Fruit fly (Drosophila melanogaster): ENCODE measurements around the gene CG9801.
A peak's percentile ranks its signal among the peaks of the same experiment; 100 is the strongest.

The CG9801 gene

DNA sequence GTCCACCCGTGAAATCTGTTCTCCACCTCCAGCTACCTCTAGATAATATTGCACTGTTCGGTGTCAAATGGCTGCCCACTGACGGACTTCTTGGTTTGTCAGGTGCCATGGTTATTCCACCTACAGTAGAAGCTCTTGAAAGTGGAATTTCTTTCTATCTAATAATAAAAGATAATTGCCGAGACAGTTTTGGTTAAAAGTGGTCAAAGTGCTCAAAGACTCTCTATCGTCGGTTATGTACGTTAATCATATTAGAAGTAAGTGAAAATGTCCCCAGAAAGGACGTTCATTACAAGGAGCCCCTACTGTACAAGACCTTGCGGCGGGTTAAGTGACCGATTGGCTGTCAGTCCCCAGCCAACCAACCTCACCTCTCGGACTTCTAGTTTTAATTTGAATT is 3.3 kb downstream of the CG9801 start (continued):
- TF ChIP-seq Mes4 (GFP tag; optimal IDR thresholded peaks at IDR 0.05) = peak; percentile 2
- TF ChIP-seq Aef1 (GFP tag; IDR thresholded peaks at IDR 0.05) = peak; percentile 44; the same call in 1 of the 3 replicates
- 0 out of 2 replicates have a peak, but pooled peaks have one; percentile 44 for TF ChIP-seq CG32772 (GFP tag; IDR thresholded peaks at IDR 0.05)
- TF ChIP-seq so (GFP tag; IDR thresholded peaks at IDR 0.05) = peak; percentile 42; the same call in 1 of the 3 replicates
- peak; percentile 61 for TF ChIP-seq ATbp (GFP tag; optimal IDR thresholded peaks at IDR 0.05)
- no peak for TF ChIP-seq CG11504 (tag; optimal IDR thresholded peaks at IDR 0.05)
- no peak for TF ChIP-seq pb (GFP tag; optimal IDR thresholded peaks at IDR 0.05)
- TF ChIP-seq CG11093 (GFP tag; IDR thresholded peaks at IDR 0.05) = 0 out of 3 replicates have a peak, but pooled peaks have one; percentile 24
- TF ChIP-seq CG18262 (tag; optimal IDR thresholded peaks at IDR 0.05) = peak; percentile 34
- peak; percentile 51 for TF ChIP-seq CG8944 (GFP tag; optimal IDR thresholded peaks at IDR 0.05)
- TF ChIP-seq CG10209 (GFP tag; optimal IDR thresholded peaks at IDR 0.05) = peak; percentile 54
- TF ChIP-seq CG3995 (GFP tag; optimal IDR thresholded peaks at IDR 0.05) = no peak
- no peak for TF ChIP-seq CG8290 (GFP tag; optimal IDR thresholded peaks at IDR 0.05)
- peak in 1 of 2 experiments; percentile 23 for TF ChIP-seq CG8290 (tag; optimal IDR thresholded peaks at IDR 0.05)
- TF ChIP-seq Hand (GFP tag; optimal IDR thresholded peaks at IDR 0.05) = no peak
- TF ChIP-seq Rfx (GFP tag; IDR thresholded peaks at IDR 0.05) = peak; percentile 62; the same call in 1 of the 2 replicates
- TF ChIP-seq CG13424 (tag; optimal IDR thresholded peaks at IDR 0.05) = peak; percentile 52
- no peak for TF ChIP-seq Stat92E (GFP tag; optimal IDR thresholded peaks at IDR 0.05)
- TF ChIP-seq Hmr (GFP tag; optimal IDR thresholded peaks at IDR 0.05) = peak; percentile 67
- 0 out of 2 replicates have a peak, but pooled peaks have one; percentile 15 for TF ChIP-seq Taf1 (GFP tag; IDR thresholded peaks at IDR 0.05)
- peak; percentile 39 for TF ChIP-seq CG4424 (GFP tag; optimal IDR thresholded peaks at IDR 0.05)
- peak; percentile 7 for TF ChIP-seq CG18764 (GFP tag; optimal IDR thresholded peaks at IDR 0.05)
- TF ChIP-seq fu2 (GFP tag; optimal IDR thresholded peaks at IDR 0.05) = no peak
- TF ChIP-seq gfzf (GFP tag; optimal IDR thresholded peaks at IDR 0.05) = no peak
- TF ChIP-seq CG3847 (GFP tag; IDR thresholded peaks at IDR 0.05) = peak; percentile 52
- no peak for TF ChIP-seq Dad (GFP tag; optimal IDR thresholded peaks at IDR 0.05)
- peak; percentile 44 for TF ChIP-seq CG30403 (GFP tag; optimal IDR thresholded peaks at IDR 0.05)
- 0 out of 2 replicates have a peak, but pooled peaks have one; percentile 29 for TF ChIP-seq CG4730 (GFP tag; IDR thresholded peaks at IDR 0.05)
- TF ChIP-seq kni (GFP tag; optimal IDR thresholded peaks at IDR 0.05) = peak; percentile 7
- peak; percentile 39 for TF ChIP-seq CG12219 (GFP tag; optimal IDR thresholded peaks at IDR 0.05)
- peak; percentile 8 for TF ChIP-seq Abd-B (GFP tag; optimal IDR thresholded peaks at IDR 0.05)
- peak; percentile 46 for TF ChIP-seq NfI (GFP tag; optimal IDR thresholded peaks at IDR 0.05)
- TF ChIP-seq TFAM (GFP tag; optimal IDR thresholded peaks at IDR 0.05) = no peak
- peak in 1 of 2 experiments; percentile 45 for TF ChIP-seq chif (GFP tag; optimal IDR thresholded peaks at IDR 0.05)
- TF ChIP-seq NK7.1 (GFP tag; optimal IDR thresholded peaks at IDR 0.05) = no peak
- peak; percentile 43 for TF ChIP-seq CG12391 (tag; optimal IDR thresholded peaks at IDR 0.05)
- TF ChIP-seq lmd (GFP tag; IDR thresholded peaks at IDR 0.05) = peak; percentile 47; the same call in 1 of the 2 replicates
- no peak for TF ChIP-seq CG5180 (GFP tag; optimal IDR thresholded peaks at IDR 0.05)
- peak; percentile 61 for TF ChIP-seq ranshi (GFP tag; IDR thresholded peaks at IDR 0.05)
- peak; percentile 63; the same call in 2 of the 3 replicates for TF ChIP-seq ci (GFP tag; IDR thresholded peaks at IDR 0.05)
- TF ChIP-seq CG9609 (GFP tag; optimal IDR thresholded peaks at IDR 0.05) = peak; percentile 41
- peak; percentile 39 for TF ChIP-seq CG18619 (GFP tag; optimal IDR thresholded peaks at IDR 0.05)
- TF ChIP-seq vfl (GFP tag; optimal IDR thresholded peaks at IDR 0.05) = peak; percentile 8
- peak; percentile 51 for TF ChIP-seq BtbVII (GFP tag; optimal IDR thresholded peaks at IDR 0.05)
- TF ChIP-seq Gug (GFP tag; IDR thresholded peaks at IDR 0.05) = peak; percentile 28; the same call in 1 of the 4 replicates
- TF ChIP-seq CG12769 (tag; optimal IDR thresholded peaks at IDR 0.05) = peak; percentile 32
- TF ChIP-seq cato (GFP tag; optimal IDR thresholded peaks at IDR 0.05; ENCODE audit: borderline replicate concordance) = no peak
- TF ChIP-seq Med (GFP tag) = peak; percentile 52
- 0 out of 3 replicates have a peak, but pooled peaks have one; percentile 55 for TF ChIP-seq C15 (GFP tag; IDR thresholded peaks at IDR 0.05)
- TF ChIP-seq CG17385 (GFP tag; optimal IDR thresholded peaks at IDR 0.05) = peak; percentile 30
